Fruit fly (Drosophila melanogaster): ENCODE measurements around the gene CG1907.
A peak's percentile ranks its signal among the peaks of the same experiment; 100 is the strongest.

CG1907 gene

DNA sequence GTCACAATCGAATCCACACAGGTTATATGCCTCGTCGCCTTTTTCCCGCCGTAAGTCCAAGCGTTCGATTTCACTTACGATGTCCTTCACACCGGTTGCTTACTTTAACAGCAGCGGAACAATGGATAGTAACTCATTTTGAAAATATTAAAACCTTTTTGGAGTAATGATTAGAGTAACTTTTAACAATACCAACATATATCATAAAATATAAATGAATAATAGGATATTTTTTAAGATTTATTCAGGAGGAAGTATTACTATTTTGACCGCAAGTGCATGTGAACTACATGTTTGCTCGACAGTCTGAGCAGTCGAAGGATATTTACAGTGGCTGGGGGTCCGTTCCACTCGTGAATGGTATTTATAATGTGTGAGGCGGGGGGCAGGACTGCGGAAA, 1.7 kb upstream of the CG1907 start:
- TF ChIP-seq CG34367 (tag; optimal IDR thresholded peaks at IDR 0.05) (peak; percentile 33), CG15710 (tag; optimal IDR thresholded peaks at IDR 0.05) (peak; percentile 57), CG4496 (GFP tag; IDR thresholded peaks at IDR 0.05) (peak; percentile 51; the same call in 1 of the 3 replicates), CG32121 (GFP tag; IDR thresholded peaks at IDR 0.05) (peak; percentile 16; the same call in 1 of the 2 replicates), gl (tag; optimal IDR thresholded peaks at IDR 0.05) (no peak), CG17806 (tag; optimal IDR thresholded peaks at IDR 0.05) (peak; percentile 42), CG12605 (GFP tag; IDR thresholded peaks at IDR 0.05) (peak; percentile 25; the same call in 1 of the 2 replicates), CG8301 (tag; optimal IDR thresholded peaks at IDR 0.05) (peak; percentile 1), Pif1A (GFP tag; optimal IDR thresholded peaks at IDR 0.05) (peak; percentile 22), EcR (GFP tag; optimal IDR thresholded peaks at IDR 0.05) (no peak), Pif1B (GFP tag; optimal IDR thresholded peaks at IDR 0.05) (no peak), CG9948 (tag; optimal IDR thresholded peaks at IDR 0.05) (peak; percentile 27), CG14655 (GFP tag; optimal IDR thresholded peaks at IDR 0.05) (peak; percentile 16), Snoo (tag; optimal IDR thresholded peaks at IDR 0.05) (peak; percentile 43), CG8159 (tag; optimal IDR thresholded peaks at IDR 0.05) (peak; percentile 49), D1 (tag; optimal IDR thresholded peaks at IDR 0.05) (no peak), rn (GFP tag; IDR thresholded peaks at IDR 0.05) (peak; percentile 25; the same call in 1 of the 2 replicates), Ets98B (GFP tag; IDR thresholded peaks at IDR 0.05) (peak; percentile 33; the same call in 1 of the 2 replicates)

DNA sequence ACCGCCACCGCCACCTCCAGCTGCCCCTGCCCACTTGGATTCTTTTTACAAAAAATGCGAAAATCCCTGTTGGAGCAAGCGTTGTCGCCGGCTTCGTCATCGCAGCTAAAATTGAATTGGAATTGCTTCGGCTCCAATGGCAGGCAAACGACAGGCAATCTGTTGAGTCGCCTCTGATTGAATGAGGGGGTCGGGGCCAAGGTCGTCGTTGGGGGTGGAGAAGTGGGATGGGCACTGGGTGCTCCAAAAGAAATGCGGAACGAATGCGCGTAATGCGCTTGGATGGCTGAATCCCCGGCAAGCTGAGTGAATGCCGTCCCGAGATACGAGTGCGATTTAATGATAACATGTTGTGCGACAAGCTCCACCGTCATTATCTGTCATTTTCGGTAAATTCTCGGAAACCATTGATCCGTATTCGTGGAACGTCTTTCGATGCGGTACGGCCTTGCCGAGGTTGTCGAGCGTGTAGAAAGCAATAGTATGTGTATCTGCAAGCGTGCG, 1.1 kb upstream of the CG1907 start:
- TF ChIP-seq CG32121 (GFP tag; IDR thresholded peaks at IDR 0.05) (no peak), gl (tag; optimal IDR thresholded peaks at IDR 0.05) (no peak), CG17806 (tag; optimal IDR thresholded peaks at IDR 0.05) (no peak), CG8159 (tag; optimal IDR thresholded peaks at IDR 0.05) (no peak), CG34367 (tag; optimal IDR thresholded peaks at IDR 0.05) (no peak), CG13204 (GFP tag; optimal IDR thresholded peaks at IDR 0.05) (no peak)

DNA sequence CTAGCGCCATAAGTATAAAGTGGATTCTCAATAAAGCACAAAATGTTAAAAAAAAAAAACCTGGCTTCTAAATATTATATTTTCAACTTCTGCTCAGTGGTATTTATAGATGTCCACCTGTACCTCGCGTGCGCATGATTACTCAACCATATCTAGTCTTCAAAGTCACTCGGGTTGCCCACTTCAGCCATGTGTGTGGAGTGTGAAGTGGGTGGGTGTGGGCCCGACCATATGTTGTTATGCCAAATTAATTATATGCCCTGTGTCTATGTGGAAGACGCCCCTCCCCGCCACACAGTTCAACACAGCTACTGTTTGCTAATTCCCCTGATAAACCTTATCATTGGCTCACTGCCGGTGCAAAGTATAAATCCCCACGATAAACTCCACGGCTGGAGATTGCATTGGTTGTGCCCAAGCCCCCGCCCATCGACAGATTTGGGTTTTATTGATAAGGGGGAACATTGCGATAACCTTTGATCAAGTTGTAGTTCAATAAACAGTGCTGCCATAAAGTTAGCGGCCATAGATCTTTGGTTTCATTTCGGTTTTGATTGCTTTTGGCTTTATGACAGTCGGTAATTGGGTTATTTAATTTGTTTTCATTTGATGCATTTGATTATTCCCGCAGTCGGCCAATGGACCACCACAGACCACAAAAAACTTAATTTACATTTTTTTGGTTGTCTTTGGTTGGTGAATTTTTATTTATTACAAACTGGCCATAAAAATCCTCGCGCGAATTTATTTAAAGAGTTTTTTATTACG, 2.0 kb downstream of the CG1907 start:
- TF ChIP-seq CG4496 (GFP tag; IDR thresholded peaks at IDR 0.05) (no peak), rn (GFP tag; IDR thresholded peaks at IDR 0.05) (no peak), CG10348 (GFP tag; IDR thresholded peaks at IDR 0.05) (no peak), CG8159 (tag; optimal IDR thresholded peaks at IDR 0.05) (no peak), CG13204 (GFP tag; optimal IDR thresholded peaks at IDR 0.05) (no peak), Ets98B (GFP tag; IDR thresholded peaks at IDR 0.05) (no peak), Pif1A (GFP tag; optimal IDR thresholded peaks at IDR 0.05) (no peak), CG14655 (GFP tag; optimal IDR thresholded peaks at IDR 0.05) (no peak), CG17806 (tag; optimal IDR thresholded peaks at IDR 0.05) (no peak), CG8301 (tag; optimal IDR thresholded peaks at IDR 0.05) (no peak), Pif1B (GFP tag; optimal IDR thresholded peaks at IDR 0.05) (no peak), CG32121 (GFP tag; IDR thresholded peaks at IDR 0.05) (no peak), D1 (tag; optimal IDR thresholded peaks at IDR 0.05) (no peak), Snoo (tag; optimal IDR thresholded peaks at IDR 0.05) (no peak), CG9948 (tag; optimal IDR thresholded peaks at IDR 0.05) (no peak)

DNA sequence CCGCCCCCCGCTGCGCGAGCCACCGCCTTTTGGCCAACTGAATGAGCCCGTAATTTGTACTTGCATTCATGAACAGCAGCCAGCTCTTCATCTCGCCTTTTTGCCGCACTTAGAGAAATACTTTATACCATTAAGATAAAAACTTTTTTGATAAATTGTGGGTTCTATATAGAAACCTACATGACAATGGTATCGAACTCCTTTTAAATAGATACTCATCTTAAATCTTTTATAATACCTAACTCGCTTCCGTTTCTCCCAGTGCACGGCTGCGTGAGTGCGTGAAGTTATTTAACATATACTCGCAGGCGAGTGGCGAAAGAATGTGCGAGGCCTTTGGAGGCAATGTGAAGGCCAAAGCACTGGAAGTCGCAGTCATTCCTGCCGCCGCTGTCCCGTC, 7.0 kb downstream of the CG1907 start:
- TF ChIP-seq CG12605 (GFP tag; IDR thresholded peaks at IDR 0.05): no peak
- TF ChIP-seq Ets98B (GFP tag; IDR thresholded peaks at IDR 0.05): peak; percentile 13; the same call in 1 of the 2 replicates
- no peak for TF ChIP-seq EcR (GFP tag; optimal IDR thresholded peaks at IDR 0.05)
- no peak for TF ChIP-seq gl (tag; optimal IDR thresholded peaks at IDR 0.05)
- TF ChIP-seq CG34367 (tag; optimal IDR thresholded peaks at IDR 0.05): no peak
- no peak for TF ChIP-seq Pif1A (GFP tag; optimal IDR thresholded peaks at IDR 0.05)
- TF ChIP-seq Snoo (tag; optimal IDR thresholded peaks at IDR 0.05): no peak
- TF ChIP-seq Pif1B (GFP tag; optimal IDR thresholded peaks at IDR 0.05): no peak
- TF ChIP-seq rn (GFP tag; IDR thresholded peaks at IDR 0.05): no peak
- peak; percentile 49 for TF ChIP-seq CG8159 (tag; optimal IDR thresholded peaks at IDR 0.05)
- TF ChIP-seq CG9948 (tag; optimal IDR thresholded peaks at IDR 0.05): no peak
- TF ChIP-seq D1 (tag; optimal IDR thresholded peaks at IDR 0.05): no peak
- no peak for TF ChIP-seq CG32121 (GFP tag; IDR thresholded peaks at IDR 0.05)
- TF ChIP-seq CG14655 (GFP tag; optimal IDR thresholded peaks at IDR 0.05): no peak
- no peak for TF ChIP-seq CG10348 (GFP tag; IDR thresholded peaks at IDR 0.05)
- no peak for TF ChIP-seq CG8301 (tag; optimal IDR thresholded peaks at IDR 0.05)
- peak; percentile 3 for TF ChIP-seq CG13204 (GFP tag; optimal IDR thresholded peaks at IDR 0.05)
- peak; percentile 46 for TF ChIP-seq CG15710 (tag; optimal IDR thresholded peaks at IDR 0.05)
- TF ChIP-seq CG17806 (tag; optimal IDR thresholded peaks at IDR 0.05): no peak
- TF ChIP-seq CG4496 (GFP tag; IDR thresholded peaks at IDR 0.05): 0 out of 3 replicates have a peak, but pooled peaks have one; percentile 33
- TF ChIP-seq fd96Ca (GFP tag; IDR thresholded peaks at IDR 0.05): peak; percentile 51; the same call in 1 of the 3 replicates

DNA sequence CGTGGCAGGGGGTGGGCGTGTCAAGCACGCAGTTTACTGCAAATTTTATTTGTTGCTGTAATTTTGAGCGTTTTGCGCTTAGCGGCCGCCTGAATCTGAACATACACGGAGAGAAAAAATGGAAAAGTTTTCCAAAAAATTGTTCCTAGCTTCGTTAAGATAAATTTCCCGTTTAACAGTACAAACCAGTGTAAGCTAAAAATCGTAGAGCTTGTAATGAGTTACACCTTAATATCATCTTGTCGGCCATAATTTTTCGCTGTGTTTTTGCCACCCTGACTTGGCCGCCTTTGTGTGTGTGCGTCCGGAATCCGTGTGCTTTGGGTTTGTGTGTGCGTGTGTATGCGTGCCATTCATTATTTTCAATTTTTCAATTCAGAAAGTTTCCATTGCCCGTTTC, 32.6 kb downstream of the CG1907 start:
- peak; percentile 21 for TF ChIP-seq CG8159 (tag; optimal IDR thresholded peaks at IDR 0.05)
- TF ChIP-seq CG8301 (tag; optimal IDR thresholded peaks at IDR 0.05): no peak

DNA sequence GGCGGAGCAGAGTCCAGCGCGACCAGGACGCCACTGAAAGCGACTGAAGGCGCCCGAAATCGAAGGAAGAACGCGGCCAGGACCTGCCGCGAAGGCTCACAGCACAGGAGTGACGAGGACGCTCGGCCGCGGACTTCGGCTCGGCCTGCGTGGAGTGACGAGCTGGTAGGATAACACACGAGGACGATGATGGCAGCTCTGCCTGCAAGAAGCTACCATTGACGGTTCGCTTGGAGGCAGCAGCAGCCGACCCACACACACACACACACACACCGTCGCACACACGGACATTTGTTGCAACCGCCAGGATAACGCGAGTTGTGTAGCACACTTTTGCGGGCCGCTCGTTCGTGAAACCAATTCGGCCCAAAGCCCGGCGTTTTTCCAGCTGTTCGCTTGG, 41.1 kb downstream of the CG1907 start, which contains the start of gene Dop1R2:
Dop1R2 (minus strand) TSS at position 35 of the 400 bp plus-strand sequence.
- TF ChIP-seq CG8301 (tag; optimal IDR thresholded peaks at IDR 0.05) (no peak), CG8159 (tag; optimal IDR thresholded peaks at IDR 0.05) (no peak), CG32121 (GFP tag; IDR thresholded peaks at IDR 0.05) (no peak), CG13204 (GFP tag; optimal IDR thresholded peaks at IDR 0.05) (peak; percentile 23)

Data from whole organism, pupa.